Worm (Caenorhabditis elegans): ENCODE data around the gene C35A5.11.

- no peak for TF ChIP-seq pes-1 (GFP tag; IDR thresholded peaks at IDR 0.05)
- no peak for TF ChIP-seq flt-1 (GFP tag; IDR thresholded peaks at IDR 0.05)
- TF ChIP-seq sea-1 (GFP tag; conservative IDR thresholded peaks at IDR 0.05) = no peak
- TF ChIP-seq hnd-1 (tag; optimal IDR thresholded peaks at IDR 0.05) = no peak
- TF ChIP-seq hmg-4 (GFP tag; optimal IDR thresholded peaks at IDR 0.05) = no peak
- TF ChIP-seq B0310.2 (tag; optimal IDR thresholded peaks at IDR 0.05) = no peak
- TF ChIP-seq F13C5.2 (tag; optimal IDR thresholded peaks at IDR 0.05) = no peak
- TF ChIP-seq ama-1 (optimal IDR thresholded peaks at IDR 0.05) = no peak
- TF ChIP-seq ceh-36 (tag; optimal IDR thresholded peaks at IDR 0.05) = no peak
- no peak for TF ChIP-seq scrt-1 (GFP tag; IDR thresholded peaks at IDR 0.05)
- TF ChIP-seq tra-4 (tag; optimal IDR thresholded peaks at IDR 0.05) = no peak
- no peak for TF ChIP-seq aly-1 (tag; optimal IDR thresholded peaks at IDR 0.05)
- TF ChIP-seq hmbx-1 (tag; optimal IDR thresholded peaks at IDR 0.05) = no peak
Observed at ce11 chrV:10496733-10497132, 6.2 kb downstream of the C35A5.11 start, which contains the start of gene C35A5.4.

All from whole organism, early embryonic.